Worm (Caenorhabditis elegans) whole organism, young adult: Measurements from ENCODE around the gene T21E8.7.

Experiments
- F22D6.2 ChIP-seq: sonication (generic microtip); optimal IDR thresholded peaks from 2 replicates; lab custom pipeline; 2016; ENCODE audit warnings: mild to moderate bottlenecking, missing genetic modification characterization, missing compliant biosample characterization
- F33H1.4 ChIP-seq: fragments of 200-800 bp; sonication (Bioruptor generic); IDR thresholded peaks from 2 replicates; pipeline ENCODE4 v1.3.6; 2022; ENCODE audit warnings: missing genetic modification reagents, missing genetic modification characterization, missing compliant biosample characterization
- K11D2.4 ChIP-seq: fragments of 200-800 bp; sonication (Bioruptor generic); IDR thresholded peaks from 2 replicates; pipeline ENCODE4 v1.3.6; 2022; ENCODE audit warnings: missing genetic modification reagents, missing genetic modification characterization, missing compliant biosample characterization
- K12H6.12 ChIP-seq: fragments of 200-800 bp; sonication (Bioruptor generic); optimal IDR thresholded peaks from 2 replicates; lab custom pipeline; 2018; ENCODE audit warnings: mild to moderate bottlenecking, missing genetic modification characterization, missing compliant biosample characterization
- T26A5.8 ChIP-seq: sonication (generic microtip); optimal IDR thresholded peaks from 2 replicates; lab custom pipeline; 2016; ENCODE audit warnings: missing genetic modification characterization, missing compliant biosample characterization
- ZK185.1 ChIP-seq: sonication (generic microtip); optimal IDR thresholded peaks from 2 replicates; lab custom pipeline; 2016; ENCODE audit warnings: mild to moderate bottlenecking, missing genetic modification characterization, missing compliant biosample characterization; ENCODE audit not compliant: poor library complexity, severe bottlenecking
- aptf-3 ChIP-seq: fragments of 200-800 bp; sonication (Bioruptor generic); IDR thresholded peaks from 2 replicates; pipeline ENCODE4 v1.3.6; 2022; ENCODE audit warnings: missing genetic modification characterization, missing compliant biosample characterization
- attf-6 ChIP-seq: fragments of 200-800 bp; sonication (Bioruptor generic); IDR thresholded peaks from 2 replicates; pipeline ENCODE4 v1.3.6; 2022; ENCODE audit warnings: missing genetic modification reagents, missing genetic modification characterization, missing compliant biosample characterization
- bed-1 ChIP-seq: fragments of 200-800 bp; sonication (Bioruptor generic); IDR thresholded peaks from 2 replicates; pipeline ENCODE4 v1.3.6; 2022; ENCODE audit warnings: missing genetic modification reagents, missing genetic modification characterization, missing compliant biosample characterization
- ceh-27 ChIP-seq: fragments of 200-800 bp; sonication (Bioruptor generic); optimal IDR thresholded peaks from 2 replicates; lab custom pipeline; 2018; ENCODE audit warnings: mild to moderate bottlenecking, missing genetic modification characterization, moderate library complexity, missing compliant biosample characterization
- die-1 ChIP-seq: sonication (generic microtip); optimal IDR thresholded peaks from 2 replicates; lab custom pipeline; 2016; ENCODE audit warnings: missing genotype, mild to moderate bottlenecking, missing genetic modification characterization, missing compliant biosample characterization
- ets-4 ChIP-seq: fragments of 200-800 bp; sonication (Bioruptor generic); optimal IDR thresholded peaks from 2 replicates; lab custom pipeline; 2018; ENCODE audit warnings: mild to moderate bottlenecking, missing genetic modification characterization, missing compliant biosample characterization
- gei-17 ChIP-seq: fragments of 200-800 bp; sonication (Bioruptor generic); optimal IDR thresholded peaks from 2 replicates; lab custom pipeline; 2018; ENCODE audit warnings: mild to moderate bottlenecking, missing genetic modification characterization, missing compliant biosample characterization
- hlh-12 ChIP-seq: sonication (generic microtip); optimal IDR thresholded peaks from 2 replicates; lab custom pipeline; 2016; ENCODE audit warnings: missing genetic modification characterization, missing compliant biosample characterization
- lag-1 ChIP-seq: fragments of 200-800 bp; sonication (Bioruptor generic); IDR thresholded peaks from 2 replicates; pipeline ENCODE4 v1.3.6; 2022; ENCODE audit warnings: missing genetic modification reagents, missing genetic modification characterization, missing compliant biosample characterization
- let-526 ChIP-seq: fragments of 200-800 bp; sonication (Bioruptor generic); IDR thresholded peaks from 2 replicates; pipeline ENCODE4 v1.3.6; 2022; ENCODE audit warnings: missing genetic modification reagents, missing genetic modification characterization, missing compliant biosample characterization
- madf-10 ChIP-seq: sonication (generic microtip); optimal IDR thresholded peaks from 2 replicates; lab custom pipeline; 2016; ENCODE audit warnings: mild to moderate bottlenecking, missing genetic modification characterization, missing compliant biosample characterization
- madf-8 ChIP-seq: fragments of 200-800 bp; sonication (Bioruptor generic); conservative IDR thresholded peaks from 2 replicates; pipeline ENCODE4 v1.3.6; 2022; ENCODE audit warnings: missing genetic modification reagents, missing genetic modification characterization, missing compliant biosample characterization
- mcd-1 ChIP-seq: fragments of 200-800 bp; sonication (Bioruptor generic); IDR thresholded peaks from 2 replicates; pipeline ENCODE4 v1.3.6; 2022; ENCODE audit warnings: missing genetic modification reagents, missing genetic modification characterization, missing compliant biosample characterization
- nfyb-1 ChIP-seq: fragments of 200-800 bp; sonication (Bioruptor generic); IDR thresholded peaks from 2 replicates; pipeline ENCODE4 v1.3.6; 2022; ENCODE audit warnings: missing genetic modification reagents, missing genetic modification characterization, missing compliant biosample characterization
- nhr-80 ChIP-seq: sonication (generic microtip); optimal IDR thresholded peaks from 2 replicates; lab custom pipeline; 2016; ENCODE audit warnings: missing genetic modification characterization, missing compliant biosample characterization
- repo-1 ChIP-seq: sonication (generic microtip); optimal IDR thresholded peaks from 2 replicates; lab custom pipeline; 2017; ENCODE audit warnings: mild to moderate bottlenecking, missing genetic modification characterization, missing compliant biosample characterization
- rpc-1 ChIP-seq, 2 experiments: fragments of 150-350 bp in 1 of 2; sonication (generic microtip) in 1 of 2; optimal IDR thresholded peaks; 2 replicates each; lab custom pipeline; 2014 to 2018; ENCODE audit warnings: missing biosample characterization in 1 of 2, missing genetic modification characterization in 1 of 2, missing genetic modification reagents in 1 of 2, missing genotype in 1 of 2
- snpc-4 ChIP-seq, 5 experiments: fragments of 150-350 bp in 1 of 5; sonication (generic microtip) in 4 of 5; optimal IDR thresholded peaks; 2 replicates each; lab custom pipeline; 2014 to 2018; ENCODE audit warnings: missing genetic modification characterization in 5 of 5, missing biosample characterization in 3 of 5, antibody characterized with exemption in 2 of 5, mild to moderate bottlenecking in 2 of 5, missing compliant biosample characterization in 2 of 5, missing genotype in 2 of 5, moderate library complexity in 2 of 5, missing genetic modification reagents in 1 of 5
- somi-1 ChIP-seq: fragments of 200-800 bp; sonication (Bioruptor generic); optimal IDR thresholded peaks from 2 replicates; lab custom pipeline; 2018; ENCODE audit warnings: mild to moderate bottlenecking, missing genetic modification characterization, missing compliant biosample characterization
- sptf-2 ChIP-seq: fragments of 200-800 bp; sonication (Bioruptor generic); optimal IDR thresholded peaks from 2 replicates; lab custom pipeline; 2018; ENCODE audit warnings: mild to moderate bottlenecking, missing genetic modification characterization, missing compliant biosample characterization
- zim-3 ChIP-seq: sonication (generic microtip); optimal IDR thresholded peaks from 2 replicates; lab custom pipeline; 2017; ENCODE audit warnings: mild to moderate bottlenecking, missing genetic modification characterization, moderate library complexity, missing compliant biosample characterization
- ztf-18 ChIP-seq: sonication (generic microtip); optimal IDR thresholded peaks from 2 replicates; lab custom pipeline; 2016; ENCODE audit warnings: missing genotype, mild to moderate bottlenecking, missing genetic modification characterization, missing compliant biosample characterization
- ztf-26 ChIP-seq: sonication (generic microtip); optimal IDR thresholded peaks from 2 replicates; lab custom pipeline; 2017; ENCODE audit warnings: missing genetic modification characterization, missing compliant biosample characterization
- ztf-28 ChIP-seq: fragments of 200-800 bp; sonication (Bioruptor generic); IDR thresholded peaks from 2 replicates; pipeline ENCODE4 v1.3.6; 2022; ENCODE audit warnings: missing genetic modification reagents, missing genetic modification characterization, missing compliant biosample characterization
- ztf-6 ChIP-seq: fragments of 200-800 bp; sonication (Bioruptor generic); IDR thresholded peaks from 2 replicates; pipeline ENCODE4 v1.3.6; 2022; ENCODE audit warnings: missing genetic modification reagents, missing genetic modification characterization, missing compliant biosample characterization

T21E8.7 gene

ce11 chrX:10924031-10924430 is 40.7 kb downstream of the T21E8.7 start (continued):
- TF ChIP-seq ztf-28 (GFP tag; lab: Robert Waterston, UW) = no peak
- TF ChIP-seq hlh-12 (tag; lab: Kevin White, UChicago) = no peak
- no peak for TF ChIP-seq aptf-3 (GFP tag; lab: Robert Waterston, UW)

ce11 chrX:10927136-10927535 is 43.8 kb downstream of the T21E8.7 start:
- TF ChIP-seq repo-1 = no peak
- no peak for TF ChIP-seq ceh-27
- no peak for TF ChIP-seq T26A5.8 (tag; lab: Kevin White, UChicago)
- no peak for TF ChIP-seq lag-1 (GFP tag; lab: Robert Waterston, UW)
- TF ChIP-seq mcd-1 (GFP tag; lab: Robert Waterston, UW) = no peak
- TF ChIP-seq madf-8 (GFP tag; lab: Robert Waterston, UW) = no peak
- no peak for TF ChIP-seq ztf-26 (tag; lab: Kevin White, UChicago)
- TF ChIP-seq F33H1.4 (GFP tag; lab: Robert Waterston, UW) = no peak

DNA sequence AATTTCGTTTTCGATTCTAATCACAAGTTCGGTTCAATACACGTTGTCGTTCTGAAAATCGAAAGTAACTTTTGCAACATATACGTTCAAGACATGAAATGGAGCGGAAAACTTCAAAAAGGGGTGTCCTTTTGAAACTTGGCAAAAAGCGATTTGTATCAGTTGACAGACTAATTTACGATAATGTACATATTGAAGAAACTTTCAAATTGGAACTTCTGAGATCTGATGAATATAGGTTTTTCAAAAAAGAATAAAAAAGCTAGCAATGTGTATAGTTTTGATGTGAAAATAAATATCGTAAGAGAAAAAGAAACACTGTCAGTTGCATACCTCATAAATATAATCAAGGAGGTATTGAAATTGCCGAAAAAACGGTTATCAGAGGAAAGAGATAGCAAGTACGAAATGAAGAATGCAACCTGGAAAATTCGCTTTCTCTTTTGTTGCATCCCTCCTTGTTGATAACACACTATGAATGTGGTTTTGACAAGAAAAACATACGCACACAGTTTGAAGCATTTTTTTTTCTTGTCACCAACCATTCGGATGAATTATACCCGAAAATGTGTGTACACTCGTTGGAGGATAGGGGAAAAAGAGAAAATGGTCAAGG is 45.8 kb downstream of the T21E8.7 start, which contains the start of gene dgn-1:
dgn-1 (minus strand) TSS at position 51 of the 616 bp plus-strand sequence.
- TF ChIP-seq attf-6 (no peak), nhr-80 (tag; lab: Kevin White, UChicago) (peak; percentile 56)
- TF ChIP-seq, all 124 proteins: peak for 1

DNA sequence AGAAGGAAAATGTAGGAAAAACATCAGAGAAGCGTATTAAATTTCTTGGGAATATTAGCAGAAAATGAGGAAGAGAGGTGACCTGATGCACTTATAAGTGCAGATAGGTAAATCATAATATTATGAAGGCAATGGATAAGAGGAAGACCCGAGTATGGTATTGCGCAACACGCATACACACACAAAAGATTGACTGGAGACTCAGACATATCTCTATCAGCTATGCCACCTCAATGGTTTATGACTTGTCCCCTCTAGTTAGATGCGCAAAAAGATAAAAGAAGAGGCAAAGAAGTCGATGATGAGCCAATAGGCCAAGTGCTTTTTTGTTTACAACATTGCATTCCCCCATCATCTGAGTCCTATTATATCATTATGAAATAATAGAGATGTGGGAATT is 48.8 kb downstream of the T21E8.7 start:
- TF ChIP-seq K12H6.12 (no peak), nfyb-1 (GFP tag; lab: Robert Waterston, UW) (no peak), rpc-1 (optimal IDR thresholded peaks at IDR 0.05; lab: Kevin White, UChicago) (no peak), rpc-1 (tag; optimal IDR thresholded peaks at IDR 0.05; lab: Kevin White, UChicago) (no peak), K11D2.4 (GFP tag; lab: Robert Waterston, UW) (no peak), madf-10 (tag; lab: Kevin White, UChicago) (no peak), gei-17 (no peak), ztf-18 (tag; lab: Kevin White, UChicago) (no peak), bed-1 (GFP tag; lab: Robert Waterston, UW) (no peak), ztf-6 (GFP tag; lab: Robert Waterston, UW) (no peak), let-526 (GFP tag; lab: Robert Waterston, UW) (no peak), die-1 (no peak), ets-4 (GFP tag; lab: Kevin White, UChicago) (no peak), ZK185.1 (tag; lab: Kevin White, UChicago) (no peak), somi-1 (GFP tag; lab: Kevin White, UChicago) (no peak), snpc-4 (GFP tag; optimal IDR thresholded peaks at IDR 0.05; lab: Kevin White, UChicago) (no peak), snpc-4 (tag; optimal IDR thresholded peaks at IDR 0.05; lab: Kevin White, UChicago) (no peak), madf-8 (GFP tag; lab: Robert Waterston, UW) (no peak), sptf-2 (no peak), F22D6.2 (no peak), zim-3 (tag; lab: Kevin White, UChicago) (no peak)
